Worm (Caenorhabditis elegans) whole organism, L2 larva: ENCODE measurements around the gene selt-1.1.

Experiments
- F13H6.1 ChIP-seq: sonication (generic microtip); optimal IDR thresholded peaks from 2 replicates; lab custom pipeline; 2016; ENCODE audit warnings: missing genetic modification characterization, missing compliant biosample characterization
- crh-2 ChIP-seq: sonication (generic microtip); optimal IDR thresholded peaks from 2 replicates; lab custom pipeline; 2017; ENCODE audit warnings: missing biosample characterization, missing genetic modification characterization
- fos-1 ChIP-seq: fragments of 150-350 bp; optimal IDR thresholded peaks from 2 replicates; lab custom pipeline; 2014; ENCODE audit warnings: missing biosample characterization, missing genetic modification characterization
- nhr-12 ChIP-seq: fragments of 150-350 bp; optimal IDR thresholded peaks from 2 replicates; lab custom pipeline; 2014; ENCODE audit warnings: missing biosample characterization, missing genetic modification characterization
- nhr-21 ChIP-seq: fragments of 150-350 bp; optimal IDR thresholded peaks from 2 replicates; lab custom pipeline; 2014; ENCODE audit warnings: missing biosample characterization, missing genetic modification characterization
- skn-1 ChIP-seq: sonication (generic microtip); optimal IDR thresholded peaks from 2 replicates; lab custom pipeline; 2017; ENCODE audit warnings: missing biosample characterization, missing genetic modification characterization
- sma-3 ChIP-seq: sonication (generic microtip); optimal IDR thresholded peaks from 2 replicates; lab custom pipeline; 2016; ENCODE audit warnings: missing genetic modification reagents, missing genetic modification characterization, missing compliant biosample characterization
- sma-9 ChIP-seq, 2 experiments: fragments of 150-350 bp in 1 of 2; sonication (generic microtip) in 1 of 2; optimal IDR thresholded peaks; 2 replicates each; lab custom pipeline; 2014 to 2016; ENCODE audit warnings: missing genetic modification characterization in 2 of 2, mild to moderate bottlenecking in 1 of 2, missing biosample characterization in 1 of 2, missing compliant biosample characterization in 1 of 2, missing genetic modification reagents in 1 of 2, moderate library complexity in 1 of 2
- unc-39 ChIP-seq: fragments of 150-350 bp; optimal IDR thresholded peaks from 2 replicates; lab custom pipeline; 2014; ENCODE audit warnings: missing biosample characterization, missing genetic modification characterization

selt-1.1 gene

ce11 chrX:11498871-11499270 is 47.4 kb downstream of the selt-1.1 start:
- TF ChIP-seq fos-1 (tag; lab: Kevin White, UChicago) (peak; percentile 52), sma-3 (no peak), crh-2 (tag; lab: Kevin White, UChicago) (peak; percentile 24), unc-39 (tag; lab: Kevin White, UChicago) (no peak), F13H6.1 (no peak), nhr-21 (tag; lab: Kevin White, UChicago) (no peak), skn-1 (tag; lab: Kevin White, UChicago) (no peak), nhr-12 (tag; lab: Kevin White, UChicago) (no peak), sma-9 (GFP tag; optimal IDR thresholded peaks at IDR 0.05; lab: Kevin White, UChicago) (no peak), sma-9 (tag; optimal IDR thresholded peaks at IDR 0.05; lab: Kevin White, UChicago) (no peak)
- TF ChIP-seq, all 48 proteins: peak for 2
